Fruit fly (Drosophila melanogaster) whole organism, embryonic: ENCODE results near the gene CG42638.
A peak's percentile ranks its signal among the peaks of the same experiment; 100 is the strongest.

Experiments used
- ATbp ChIP-seq: fragments of 200-800 bp; sonication (Bioruptor generic); optimal IDR thresholded peaks from 2 replicates; lab custom pipeline; 2017; ENCODE audit warnings: missing biosample characterization, mild to moderate bottlenecking, missing genetic modification characterization, missing genetic modification reagents
- Atf3 ChIP-seq: fragments of 200-800 bp; sonication (Bioruptor generic); optimal IDR thresholded peaks from 3 replicates; lab custom pipeline; 2016; ENCODE audit warnings: missing biosample characterization, missing genetic modification characterization
- Bdp1 ChIP-seq: fragments of 200-800 bp; sonication (Bioruptor generic); optimal IDR thresholded peaks from 3 replicates; lab custom pipeline; 2016; ENCODE audit warnings: missing biosample characterization, missing genetic modification characterization
- CG10431 ChIP-seq: fragments of 200-800 bp; sonication (Bioruptor generic); optimal IDR thresholded peaks from 3 replicates; lab custom pipeline; 2018; ENCODE audit warnings: missing biosample characterization, mild to moderate bottlenecking, missing genetic modification characterization
- CG10462 ChIP-seq: fragments of 200-800 bp; sonication (Bioruptor generic); optimal IDR thresholded peaks from 2 replicates; lab custom pipeline; 2016; ENCODE audit warnings: missing biosample characterization, missing genetic modification characterization
- CG10654 ChIP-seq: fragments of 200-800 bp; sonication (Bioruptor generic); optimal IDR thresholded peaks from 2 replicates; lab custom pipeline; 2016; ENCODE audit warnings: missing biosample characterization, missing genetic modification characterization
- CG12744 ChIP-seq: fragments of 200-800 bp; sonication (Bioruptor generic); optimal IDR thresholded peaks from 2 replicates; lab custom pipeline; 2016; ENCODE audit warnings: missing biosample characterization, missing genetic modification characterization
- CG13624 ChIP-seq: fragments of 200-800 bp; sonication (Bioruptor generic); optimal IDR thresholded peaks from 2 replicates; lab custom pipeline; 2016; ENCODE audit warnings: missing biosample characterization, missing genetic modification characterization
- CG15011 ChIP-seq: fragments of 200-800 bp; sonication (Bioruptor generic); optimal IDR thresholded peaks from 3 replicates; lab custom pipeline; 2018; ENCODE audit warnings: missing biosample characterization, mild to moderate bottlenecking, missing genetic modification characterization
- CG1529 ChIP-seq: fragments of 200-800 bp; sonication (Bioruptor generic); optimal IDR thresholded peaks from 3 replicates; lab custom pipeline; 2018; ENCODE audit warnings: missing biosample characterization, missing genetic modification characterization
- CG1792 ChIP-seq: fragments of 200-800 bp; sonication (Bioruptor generic); optimal IDR thresholded peaks from 2 replicates; lab custom pipeline; 2016; ENCODE audit warnings: missing biosample characterization, missing genetic modification characterization
- CG18619 ChIP-seq: fragments of 200-800 bp; sonication (Bioruptor generic); optimal IDR thresholded peaks from 3 replicates; lab custom pipeline; 2017; ENCODE audit warnings: missing biosample characterization, mild to moderate bottlenecking, missing genetic modification characterization
- CG2202 ChIP-seq: fragments of 200-800 bp; sonication (Bioruptor generic); optimal IDR thresholded peaks from 2 replicates; lab custom pipeline; 2018; ENCODE audit warnings: missing biosample characterization, mild to moderate bottlenecking, missing genetic modification characterization
- CG31388 ChIP-seq: fragments of 200-800 bp; sonication (Bioruptor generic); optimal IDR thresholded peaks from 2 replicates; lab custom pipeline; 2016; ENCODE audit warnings: missing biosample characterization, missing genetic modification characterization
- CG4820 ChIP-seq: fragments of 200-800 bp; sonication (Bioruptor generic); optimal IDR thresholded peaks from 3 replicates; lab custom pipeline; 2016; ENCODE audit warnings: missing biosample characterization, missing genetic modification characterization
- CG5245 ChIP-seq: fragments of 200-800 bp; sonication (Bioruptor generic); optimal IDR thresholded peaks from 3 replicates; lab custom pipeline; 2016; ENCODE audit warnings: missing biosample characterization, missing genetic modification characterization
- CG6175 ChIP-seq: fragments of 200-800 bp; sonication (Bioruptor generic); IDR thresholded peaks from 3 replicates; pipeline ENCODE4 v1.3.6; 2022; ENCODE audit warnings: missing biosample characterization, missing genetic modification characterization
- CG7357 ChIP-seq: fragments of 200-800 bp; sonication (Bioruptor generic); IDR thresholded peaks from 3 replicates; pipeline ENCODE4 v1.3.6; 2022; ENCODE audit warnings: missing biosample characterization, missing genetic modification characterization
- D ChIP-seq, 2 experiments: fragments of 200-800 bp in 1 of 2; fragments of >200 bp in 1 of 2; sonication (Bioruptor generic) in 1 of 2; optimal IDR thresholded peaks; 2 replicates in 1 of 2; 3 replicates in 1 of 2; lab custom pipeline; 2017; ENCODE audit warnings: mild to moderate bottlenecking in 1 of 2, missing biosample characterization in 1 of 2, missing genetic modification characterization in 1 of 2, missing genetic modification reagents in 1 of 2
- D19A ChIP-seq: fragments of 200-800 bp; optimal IDR thresholded peaks from 3 replicates; lab custom pipeline; 2019; ENCODE audit warnings: missing biosample characterization, mild to moderate bottlenecking, missing genetic modification characterization, moderate library complexity
- ERR ChIP-seq: fragments of 200-800 bp; sonication (Bioruptor generic); optimal IDR thresholded peaks from 2 replicates; lab custom pipeline; 2016; ENCODE audit warnings: missing biosample characterization, missing genetic modification characterization
- Hey ChIP-seq: fragments of 200-800 bp; sonication (Bioruptor generic); optimal IDR thresholded peaks from 3 replicates; lab custom pipeline; 2018; ENCODE audit warnings: missing biosample characterization, mild to moderate bottlenecking, missing genetic modification characterization
- Hsf ChIP-seq: fragments of 200-800 bp; sonication (Bioruptor generic); optimal IDR thresholded peaks from 3 replicates; lab custom pipeline; 2016; ENCODE audit warnings: missing biosample characterization, missing genetic modification characterization
- Max ChIP-seq: fragments of 200-800 bp; sonication (Bioruptor generic); optimal IDR thresholded peaks from 2 replicates; lab custom pipeline; 2016; ENCODE audit warnings: missing biosample characterization, mild to moderate bottlenecking, missing genetic modification characterization
- Med ChIP-seq: fragments of 200-800 bp; sonication (Bioruptor generic); peaks from one replicate; lab custom pipeline; 2016; ENCODE audit warnings: missing biosample characterization, missing genetic modification characterization, mild to moderate bottlenecking, inconsistent platforms, moderate library complexity
- Nf-YA ChIP-seq: fragments of 200-800 bp; sonication (Bioruptor generic); IDR thresholded peaks from 2 replicates; pipeline ENCODE4 v1.3.6; 2022; ENCODE audit warnings: missing biosample characterization, missing genetic modification characterization
- Ssrp ChIP-seq: fragments of 200-800 bp; sonication (Bioruptor generic); optimal IDR thresholded peaks from 2 replicates; lab custom pipeline; 2018; ENCODE audit warnings: missing biosample characterization, mild to moderate bottlenecking, missing genetic modification characterization, moderate library complexity
- az2 ChIP-seq: fragments of 200-800 bp; sonication (Bioruptor generic); optimal IDR thresholded peaks from 3 replicates; lab custom pipeline; 2016; ENCODE audit warnings: missing biosample characterization, missing genetic modification characterization
- btn ChIP-seq: fragments of 200-800 bp; sonication (Bioruptor generic); optimal IDR thresholded peaks from 2 replicates; lab custom pipeline; 2016; ENCODE audit warnings: missing biosample characterization, missing genetic modification characterization
- cato ChIP-seq: fragments of 200-800 bp; sonication (Bioruptor generic); optimal IDR thresholded peaks from 2 replicates; lab custom pipeline; 2016; ENCODE audit warnings: missing biosample characterization, missing genetic modification characterization, borderline replicate concordance
- cwo ChIP-seq: fragments of 200-800 bp; sonication (Bioruptor generic); optimal IDR thresholded peaks from 3 replicates; lab custom pipeline; 2017; ENCODE audit warnings: missing biosample characterization, missing genetic modification characterization, mild to moderate bottlenecking, moderate library complexity, missing genetic modification reagents
- dm ChIP-seq: fragments of 200-800 bp; sonication (Bioruptor generic); optimal IDR thresholded peaks from 3 replicates; lab custom pipeline; 2016; ENCODE audit warnings: missing biosample characterization, missing genetic modification characterization
- dmrt99B ChIP-seq: fragments of 200-800 bp; sonication (Bioruptor generic); optimal IDR thresholded peaks from 2 replicates; lab custom pipeline; 2018; ENCODE audit warnings: missing biosample characterization, mild to moderate bottlenecking, missing genetic modification characterization, moderate library complexity
- fd96Cb ChIP-seq: fragments of 200-800 bp; sonication (Bioruptor generic); optimal IDR thresholded peaks from 2 replicates; lab custom pipeline; 2018; ENCODE audit warnings: missing biosample characterization, mild to moderate bottlenecking, missing genetic modification characterization, moderate library complexity
- insv ChIP-seq, 2 experiments: fragments of 200-800 bp; sonication (Bioruptor generic); optimal IDR thresholded peaks; 3 replicates each; lab custom pipeline; 2016 to 2018; ENCODE audit warnings: missing biosample characterization in 2 of 2, missing genetic modification characterization in 2 of 2
- jumu ChIP-seq: fragments of 200-800 bp; sonication (Bioruptor generic); optimal IDR thresholded peaks from 3 replicates; lab custom pipeline; 2016; ENCODE audit warnings: missing biosample characterization, missing genetic modification characterization
- lab ChIP-seq: fragments of 200-800 bp; sonication (Bioruptor generic); optimal IDR thresholded peaks from 3 replicates; lab custom pipeline; 2017; ENCODE audit warnings: missing biosample characterization, missing genetic modification characterization, mild to moderate bottlenecking, moderate library complexity, missing genetic modification reagents
- onecut ChIP-seq: fragments of 200-800 bp; sonication (Bioruptor generic); IDR thresholded peaks from 2 replicates; pipeline ENCODE4 v1.3.6; 2022; ENCODE audit warnings: missing biosample characterization, missing genetic modification characterization
- prd ChIP-seq, 3 experiments: fragments of >200 bp in 2 of 3; fragments of 200-800 bp in 1 of 3; sonication (Bioruptor generic) in 1 of 3; optimal IDR thresholded peaks in 2 of 3; IDR thresholded peaks in 1 of 3; 2 replicates in 2 of 3; 3 replicates in 1 of 3; pipeline versions ENCODE4 v1.3.6 to Lab custom; 2017 to 2022; ENCODE audit warnings: missing biosample characterization in 1 of 3, missing genetic modification characterization in 1 of 3
- ranshi ChIP-seq: fragments of 200-800 bp; sonication (Bioruptor generic); IDR thresholded peaks from 2 replicates; pipeline ENCODE4 v1.3.6; 2022; ENCODE audit warnings: missing biosample characterization, missing genetic modification characterization
- ro ChIP-seq: fragments of 200-800 bp; sonication (Bioruptor generic); IDR thresholded peaks from 2 replicates; pipeline ENCODE4 v1.3.6; 2022; ENCODE audit warnings: missing biosample characterization, missing genetic modification characterization
- salm ChIP-seq: fragments of 200-800 bp; sonication (Bioruptor generic); optimal IDR thresholded peaks from 2 replicates; lab custom pipeline; 2018; ENCODE audit warnings: missing biosample characterization, mild to moderate bottlenecking, missing genetic modification characterization
- schlank ChIP-seq: fragments of 200-800 bp; sonication (Bioruptor generic); optimal IDR thresholded peaks from 2 replicates; lab custom pipeline; 2018; ENCODE audit warnings: missing biosample characterization, mild to moderate bottlenecking, missing genetic modification characterization
- seq ChIP-seq: fragments of 200-800 bp; sonication (Bioruptor generic); IDR thresholded peaks from 2 replicates; pipeline ENCODE4 v1.3.6; 2022; ENCODE audit warnings: missing biosample characterization, missing genetic modification characterization
- tin ChIP-seq: fragments of 200-800 bp; sonication (Bioruptor generic); optimal IDR thresholded peaks from 3 replicates; lab custom pipeline; 2016; ENCODE audit warnings: missing biosample characterization, missing genetic modification characterization
- unc-4 ChIP-seq: fragments of 200-800 bp; sonication (Bioruptor generic); IDR thresholded peaks from 2 replicates; pipeline ENCODE4 v1.3.6; 2022; ENCODE audit warnings: missing biosample characterization, missing genetic modification characterization; ENCODE audit not compliant: partially characterized antibody
- vfl ChIP-seq: fragments of 200-800 bp; sonication (Bioruptor generic); optimal IDR thresholded peaks from 2 replicates; lab custom pipeline; 2016; ENCODE audit warnings: missing biosample characterization, missing genetic modification characterization
- wor ChIP-seq: fragments of 200-800 bp; sonication (Bioruptor generic); IDR thresholded peaks from 2 replicates; pipeline ENCODE4 v1.3.6; 2022; ENCODE audit warnings: missing biosample characterization, missing genetic modification characterization

CG42638 gene

DNA sequence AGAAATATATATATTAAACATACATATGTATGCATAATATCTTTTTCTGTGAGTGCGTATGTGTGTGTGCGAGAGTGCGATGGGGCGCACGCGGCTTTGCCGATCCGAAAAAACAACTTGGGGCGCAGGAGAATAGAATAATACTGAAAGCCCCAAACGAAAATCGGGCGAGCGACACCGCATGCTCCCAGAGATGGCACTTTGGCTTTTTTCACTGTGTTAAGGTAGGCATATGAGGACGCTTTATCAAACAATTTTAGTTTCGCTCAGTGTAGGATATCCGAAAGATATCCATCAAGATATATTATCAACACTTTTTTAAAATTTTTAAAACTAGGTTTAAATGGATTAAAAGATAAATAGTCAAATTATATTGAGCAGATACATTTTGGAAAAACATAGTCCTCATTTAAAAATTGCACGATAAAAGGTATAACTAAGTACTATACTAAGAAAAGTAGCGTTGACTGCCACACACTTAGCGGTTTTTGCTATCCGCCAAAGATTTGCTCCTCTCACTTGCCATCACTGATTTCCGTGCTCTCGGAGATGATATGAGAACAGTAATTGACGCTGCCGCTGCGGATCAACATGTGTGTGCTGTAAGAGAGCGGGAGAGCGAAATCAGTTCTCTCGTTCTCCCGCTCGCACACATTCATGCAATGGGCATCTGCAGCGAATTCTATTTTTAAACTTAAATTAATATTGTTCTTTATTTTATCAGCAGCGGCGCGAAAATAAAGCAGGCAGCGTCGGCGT lies 41.6 kb upstream of the CG42638 start (continued):
- TF ChIP-seq Nf-YA (GFP tag; lab: Robert Waterston, UW): no peak
- TF ChIP-seq CG4820: peak; percentile 69
- peak; percentile 68 for TF ChIP-seq Max (GFP tag; lab: Kevin White, UChicago)
- peak; percentile 58 for TF ChIP-seq lab (GFP tag; lab: Kevin White, UChicago)
- TF ChIP-seq cato (GFP tag; lab: Kevin White, UChicago): peak; percentile 13
- TF ChIP-seq CG6175 (GFP tag; lab: Robert Waterston, UW): no peak
- TF ChIP-seq ATbp: peak; percentile 45
- peak; percentile 61 for TF ChIP-seq CG10654
- no peak for TF ChIP-seq Hey
- peak; percentile 69 for TF ChIP-seq dm (GFP tag; lab: Kevin White, UChicago)
- 0 out of 2 replicates have a peak, but pooled peaks have one; percentile 38 for TF ChIP-seq unc-4 (GFP tag; lab: Robert Waterston, UW)
- TF ChIP-seq D19A (tag; lab: Kevin White, UChicago): peak; percentile 62
- peak; percentile 64 for TF ChIP-seq cwo (GFP tag; lab: Kevin White, UChicago)
- peak; percentile 58 for TF ChIP-seq CG18619 (GFP tag; lab: Kevin White, UChicago)
- TF ChIP-seq wor: 0 out of 2 replicates have a peak, but pooled peaks have one; percentile 24
- no peak for TF ChIP-seq seq (GFP tag; lab: Robert Waterston, UW)
- TF ChIP-seq ranshi (GFP tag; lab: Robert Waterston, UW): no peak
- TF ChIP-seq CG10431 (GFP tag; lab: Kevin White, UChicago): no peak
- TF ChIP-seq CG31388 (GFP tag; lab: Kevin White, UChicago): no peak
- peak; percentile 42 for TF ChIP-seq CG5245 (GFP tag; lab: Kevin White, UChicago)
- TF ChIP-seq onecut (GFP tag; lab: Robert Waterston, UW): no peak
- TF ChIP-seq prd (optimal IDR thresholded peaks at IDR 0.05; lab: Kevin White, UChicago): no peak
- peak; percentile 70; the same call in 2 of the 3 replicates for TF ChIP-seq prd (GFP tag; IDR thresholded peaks at IDR 0.05; lab: Robert Waterston, UW)
- peak; percentile 61 for TF ChIP-seq jumu (GFP tag; lab: Kevin White, UChicago)
- TF ChIP-seq Med (GFP tag; lab: Kevin White, UChicago): peak; percentile 86
- peak; percentile 40 for TF ChIP-seq CG12744 (GFP tag; lab: Kevin White, UChicago)
- peak; percentile 67 for TF ChIP-seq dmrt99B (tag; lab: Kevin White, UChicago)
- TF ChIP-seq az2 (GFP tag; lab: Kevin White, UChicago): peak; percentile 59
- TF ChIP-seq Atf3: peak; percentile 54
- peak; percentile 46 for TF ChIP-seq CG10462 (GFP tag; lab: Kevin White, UChicago)
- TF ChIP-seq Bdp1 (GFP tag; lab: Kevin White, UChicago): peak; percentile 40
- peak; percentile 19 for TF ChIP-seq schlank (tag; lab: Kevin White, UChicago)
- 0 out of 2 replicates have a peak, but pooled peaks have one; percentile 20 for TF ChIP-seq ro
- TF ChIP-seq CG13624 (GFP tag; lab: Kevin White, UChicago): peak; percentile 64
- TF ChIP-seq CG15011 (GFP tag; lab: Kevin White, UChicago): peak; percentile 56
- no peak for TF ChIP-seq CG1529 (GFP tag; lab: Kevin White, UChicago)
- TF ChIP-seq CG7357 (GFP tag; lab: Robert Waterston, UW): peak; percentile 51; the same call in 2 of the 3 replicates
- TF ChIP-seq CG1792 (GFP tag; lab: Kevin White, UChicago): peak; percentile 53
- peak in 1 of 2 experiments; percentile 45 for TF ChIP-seq insv (GFP tag; optimal IDR thresholded peaks at IDR 0.05; lab: Kevin White, UChicago)
- TF ChIP-seq tin (GFP tag; lab: Kevin White, UChicago): peak; percentile 69
- TF ChIP-seq CG2202 (tag; lab: Kevin White, UChicago): no peak
- TF ChIP-seq Hsf (GFP tag; lab: Kevin White, UChicago): peak; percentile 65
- TF ChIP-seq vfl: peak; percentile 46
- no peak for TF ChIP-seq btn (GFP tag; lab: Kevin White, UChicago)
- no peak for TF ChIP-seq ERR
- TF ChIP-seq fd96Cb: peak; percentile 67
- TF ChIP-seq salm: no peak
- TF ChIP-seq Ssrp (tag; lab: Kevin White, UChicago): peak; percentile 64
- no peak for TF ChIP-seq D (optimal IDR thresholded peaks at IDR 0.05; lab: Kevin White, UChicago)
- TF ChIP-seq D (GFP tag; optimal IDR thresholded peaks at IDR 0.05; lab: Kevin White, UChicago): peak; percentile 66
